Fruit fly (Drosophila melanogaster) whole organism, wandering third instar larva: Measurements from ENCODE around the gene Nlp.
A peak's percentile ranks its signal among the peaks of the same experiment; 100 is the strongest.

Source experiments
- Abd-B ChIP-seq: fragments of >200 bp; optimal IDR thresholded peaks from 2 replicates; lab custom pipeline; 2017; ENCODE audit warnings: missing biosample characterization, missing genetic modification characterization
- CG32264 ChIP-seq: fragments of 200-800 bp; sonication (Bioruptor generic); optimal IDR thresholded peaks from 2 replicates; lab custom pipeline; 2016; ENCODE audit warnings: missing biosample characterization, missing genetic modification characterization
- CG9705 ChIP-seq: fragments of 200-800 bp; sonication (Bioruptor generic); optimal IDR thresholded peaks from 2 replicates; lab custom pipeline; 2018; ENCODE audit warnings: missing biosample characterization, mild to moderate bottlenecking, missing genetic modification characterization
- CrebA ChIP-seq: fragments of 200-800 bp; sonication (Bioruptor generic); optimal IDR thresholded peaks from 2 replicates; lab custom pipeline; 2016; ENCODE audit warnings: missing biosample characterization, mild to moderate bottlenecking, missing genetic modification characterization, borderline replicate concordance
- Dfd ChIP-seq: fragments of >200 bp; optimal IDR thresholded peaks from 2 replicates; lab custom pipeline; 2017; ENCODE audit warnings: missing biosample characterization, missing genetic modification characterization
- Dif ChIP-seq: fragments of 200-275, 200-300 bp; sonication (Bioruptor generic); optimal IDR thresholded peaks from 2 replicates; lab custom pipeline; 2018; ENCODE audit warnings: missing biosample characterization, missing genetic modification characterization; ENCODE audit not compliant: partially characterized antibody
- GATAd ChIP-seq: sonication (Bioruptor generic); optimal IDR thresholded peaks from 2 replicates; lab custom pipeline; 2016; ENCODE audit warnings: missing biosample characterization, missing genetic modification characterization
- HLH106 ChIP-seq: fragments of 200-800 bp; optimal IDR thresholded peaks from 3 replicates; lab custom pipeline; 2019; ENCODE audit warnings: missing biosample characterization, mild to moderate bottlenecking, missing genetic modification characterization, moderate library complexity
- Hnf4 ChIP-seq: fragments of 200-800 bp; sonication (Bioruptor generic); optimal IDR thresholded peaks from 2 replicates; lab custom pipeline; 2016; ENCODE audit warnings: missing biosample characterization, mild to moderate bottlenecking, missing genetic modification characterization
- Hr78 ChIP-seq: fragments of >200 bp; optimal IDR thresholded peaks from 2 replicates; lab custom pipeline; 2017; ENCODE audit warnings: missing biosample characterization, missing genetic modification characterization
- Hr83 ChIP-seq: fragments of 200-300 bp; sonication (Bioruptor generic); optimal IDR thresholded peaks from 2 replicates; lab custom pipeline; 2016; ENCODE audit warnings: missing biosample characterization, mild to moderate bottlenecking, missing genetic modification characterization, moderate library complexity; ENCODE audit not compliant: poor library complexity, severe bottlenecking
- Jra ChIP-seq: sonication (Bioruptor generic); optimal IDR thresholded peaks from 2 replicates; lab custom pipeline; 2016; ENCODE audit warnings: missing biosample characterization, missing genetic modification characterization
- Mio ChIP-seq: sonication (Bioruptor generic); optimal IDR thresholded peaks from 2 replicates; lab custom pipeline; 2016; ENCODE audit warnings: missing biosample characterization, missing genetic modification characterization
- Myc ChIP-seq: fragments of >200 bp; optimal IDR thresholded peaks from 2 replicates; lab custom pipeline; 2017
- N ChIP-seq: fragments of >200 bp; optimal IDR thresholded peaks from 2 replicates; lab custom pipeline; 2018; ENCODE audit warnings: missing biosample characterization, missing external identifiers, missing genetic modification characterization
- OdsH ChIP-seq: fragments of 200-800 bp; sonication (Bioruptor generic); optimal IDR thresholded peaks from 2 replicates; lab custom pipeline; 2016; ENCODE audit warnings: missing biosample characterization, mild to moderate bottlenecking, missing genetic modification characterization
- Sp1 ChIP-seq: fragments of 200-800 bp; sonication (Bioruptor generic); optimal IDR thresholded peaks from 3 replicates; lab custom pipeline; 2019; ENCODE audit warnings: missing biosample characterization, mild to moderate bottlenecking, missing genetic modification characterization, moderate library complexity
- Vsx2 ChIP-seq: fragments of 200-300, 225-300 bp; sonication (Bioruptor generic); optimal IDR thresholded peaks from 2 replicates; lab custom pipeline; 2018; ENCODE audit warnings: missing biosample characterization, missing genetic modification characterization; ENCODE audit not compliant: partially characterized antibody
- br ChIP-seq: fragments of 200-800 bp; sonication (Bioruptor generic); optimal IDR thresholded peaks from 2 replicates; lab custom pipeline; 2016; ENCODE audit warnings: missing biosample characterization, missing genetic modification characterization
- dsf ChIP-seq: sonication (Bioruptor generic); optimal IDR thresholded peaks from 2 replicates; lab custom pipeline; 2016; ENCODE audit warnings: missing biosample characterization, missing genetic modification characterization, borderline replicate concordance
- ey ChIP-seq: fragments of 200-800 bp; sonication (Bioruptor generic); optimal IDR thresholded peaks from 2 replicates; lab custom pipeline; 2016; ENCODE audit warnings: missing biosample characterization, missing genetic modification characterization
- foxo ChIP-seq, 2 experiments: fragments of 200-800 bp; sonication (Bioruptor generic); optimal IDR thresholded peaks; 2 replicates in 1 of 2; 3 replicates in 1 of 2; lab custom pipeline; 2016 to 2017; ENCODE audit warnings: missing biosample characterization in 2 of 2, missing genetic modification characterization in 2 of 2
- h ChIP-seq: fragments of 200-800 bp; sonication (Bioruptor generic); optimal IDR thresholded peaks from 3 replicates; lab custom pipeline; 2016; ENCODE audit warnings: missing biosample characterization, mild to moderate bottlenecking, missing genetic modification characterization
- jim ChIP-seq: fragments of 175-275, 200-325 bp; sonication (Bioruptor generic); optimal IDR thresholded peaks from 2 replicates; lab custom pipeline; 2016; ENCODE audit warnings: missing biosample characterization, mild to moderate bottlenecking, missing genetic modification characterization
- pan ChIP-seq: fragments of >200 bp; optimal IDR thresholded peaks from 2 replicates; lab custom pipeline; 2017
- psq ChIP-seq: fragments of 200-800 bp; sonication (Bioruptor generic); optimal IDR thresholded peaks from 3 replicates; lab custom pipeline; 2017; ENCODE audit warnings: missing biosample characterization, mild to moderate bottlenecking, missing genetic modification characterization, moderate library complexity
- sage ChIP-seq: fragments of 200-800 bp; sonication (Bioruptor generic); optimal IDR thresholded peaks from 2 replicates; lab custom pipeline; 2016; ENCODE audit warnings: missing biosample characterization, mild to moderate bottlenecking, missing genetic modification characterization
- sv ChIP-seq: fragments of 200-800 bp; sonication (Bioruptor generic); optimal IDR thresholded peaks from 3 replicates; lab custom pipeline; 2016; ENCODE audit warnings: missing biosample characterization, missing genetic modification characterization
- tai ChIP-seq: sonication (Bioruptor generic); optimal IDR thresholded peaks from 2 replicates; lab custom pipeline; 2016; ENCODE audit warnings: missing biosample characterization, missing genetic modification characterization
- usp ChIP-seq: fragments of >200 bp; optimal IDR thresholded peaks from 2 replicates; lab custom pipeline; 2017; ENCODE audit warnings: missing biosample characterization, missing genetic modification characterization
- woc ChIP-seq: sonication (Bioruptor generic); optimal IDR thresholded peaks from 2 replicates; lab custom pipeline; 2016; ENCODE audit warnings: missing biosample characterization, mild to moderate bottlenecking, missing genetic modification characterization

The Nlp gene

dm6 chr3R:30022452-30023028 is 18.0 kb downstream of the Nlp start, which contains the start of the genes RpS28a and Axn:
Gene RpS28a (minus strand): TSS chr3R:30022648.
Gene Axn (plus strand): TSS chr3R:30022842.
- TF ChIP-seq Mio (no peak), Hr78 (peak; percentile 23), Abd-B (no peak), Myc (lab: Kevin White, UChicago) (peak; percentile 72)

dm6 chr3R:30023445-30023844 is 18.9 kb downstream of the Nlp start:
- TF ChIP-seq Hr83 (GFP tag; lab: Kevin White, UChicago) (no peak), Dfd (GFP tag; lab: Kevin White, UChicago) (no peak), woc (GFP tag; lab: Kevin White, UChicago) (no peak), tai (GFP tag; lab: Kevin White, UChicago) (no peak), foxo (GFP tag; optimal IDR thresholded peaks at IDR 0.05; lab: Kevin White, UChicago) (no peak), CrebA (GFP tag; lab: Kevin White, UChicago) (no peak), br (GFP tag; lab: Kevin White, UChicago) (no peak), usp (GFP tag; lab: Kevin White, UChicago) (no peak), Jra (GFP tag; lab: Kevin White, UChicago) (no peak), CG32264 (GFP tag; lab: Kevin White, UChicago) (no peak), Hr78 (no peak), ey (GFP tag; lab: Kevin White, UChicago) (no peak), N (no peak), CG9705 (no peak), HLH106 (no peak), jim (GFP tag; lab: Kevin White, UChicago) (no peak), dsf (GFP tag; lab: Kevin White, UChicago) (no peak), Sp1 (GFP tag; lab: Kevin White, UChicago) (no peak), Vsx2 (no peak), Myc (lab: Kevin White, UChicago) (no peak)
- TF ChIP-seq, all 38 proteins: peak for 0

dm6 chr3R:30030061-30030460 is 25.5 kb downstream of the Nlp start:
- no peak for TF ChIP-seq GATAd (GFP tag; lab: Kevin White, UChicago)
- TF ChIP-seq tai (GFP tag; lab: Kevin White, UChicago): no peak
- TF ChIP-seq CG32264 (GFP tag; lab: Kevin White, UChicago): no peak
- no peak for TF ChIP-seq ey (GFP tag; lab: Kevin White, UChicago)
- TF ChIP-seq Hr78: no peak
- TF ChIP-seq Hnf4: no peak
- no peak for TF ChIP-seq OdsH (GFP tag; lab: Kevin White, UChicago)
- no peak for TF ChIP-seq N
- TF ChIP-seq dsf (GFP tag; lab: Kevin White, UChicago): no peak

DNA sequence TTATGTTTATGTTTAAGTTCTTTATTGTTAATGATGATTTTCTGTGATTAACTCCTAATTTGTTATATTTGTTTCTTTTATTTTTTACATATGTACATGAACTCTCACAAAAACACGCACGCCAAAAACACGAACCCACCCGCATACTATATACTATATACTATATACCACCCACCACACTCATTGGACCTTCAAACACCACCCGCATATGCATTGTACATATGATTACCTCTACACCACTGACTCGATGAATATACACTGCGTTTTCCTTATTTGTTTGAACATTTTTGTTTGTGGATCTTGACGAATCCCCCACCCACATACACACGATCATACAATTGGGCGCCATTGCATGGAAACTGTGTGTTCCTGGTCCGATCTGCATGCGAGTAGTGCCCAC is 27.7 kb downstream of the Nlp start:
- TF ChIP-seq Mio (no peak), Vsx2 (no peak), psq (GFP tag; lab: Kevin White, UChicago) (no peak)

DNA sequence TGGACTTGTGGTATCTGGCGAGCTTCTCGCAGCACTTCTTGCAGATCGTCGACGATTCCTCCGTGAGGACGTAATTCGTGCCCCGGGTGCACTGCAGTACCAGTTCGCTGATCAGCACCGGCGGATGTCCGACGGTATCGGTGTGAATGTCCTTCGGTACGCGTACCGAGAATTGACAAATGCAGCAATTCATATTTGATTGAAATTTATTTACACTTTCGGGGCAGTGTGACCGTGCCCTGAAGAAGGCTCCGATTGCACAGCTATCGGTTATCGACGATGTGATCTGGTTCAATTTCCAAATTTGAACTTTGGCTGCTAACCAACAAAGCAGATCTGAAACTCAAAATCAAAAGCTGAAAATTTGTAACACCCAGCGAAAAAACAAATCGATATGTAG is 32.0 kb downstream of the Nlp start, which contains the start of gene ZIPIC:
ZIPIC (minus strand) TSS at position 262 of the 400 bp plus-strand sequence.
- TF ChIP-seq CrebA (GFP tag; lab: Kevin White, UChicago): no peak
- TF ChIP-seq pan (lab: Kevin White, UChicago): no peak
- TF ChIP-seq foxo (GFP tag; optimal IDR thresholded peaks at IDR 0.05; lab: Kevin White, UChicago): no peak
- no peak for TF ChIP-seq Vsx2
- TF ChIP-seq Dif (GFP tag; lab: Kevin White, UChicago): no peak
- no peak for TF ChIP-seq Abd-B
- TF ChIP-seq HLH106: no peak
- no peak for TF ChIP-seq h (GFP tag; lab: Kevin White, UChicago)
- no peak for TF ChIP-seq Sp1 (GFP tag; lab: Kevin White, UChicago)
- no peak for TF ChIP-seq CG32264 (GFP tag; lab: Kevin White, UChicago)
- TF ChIP-seq Dfd (GFP tag; lab: Kevin White, UChicago): no peak
- no peak for TF ChIP-seq sage
- no peak for TF ChIP-seq Mio
- no peak for TF ChIP-seq sv
- TF ChIP-seq, all 38 proteins: peak for 0
